Worm (Caenorhabditis elegans): ENCODE measurements around the gene bcat-1.
A peak's percentile ranks its signal among the peaks of the same experiment; 100 is the strongest.

Gene bcat-1

ce11 chrX:12843011-12843410 is 34.3 kb upstream of the bcat-1 start, which contains the start of gene C52G5.2:
TSS of gene C52G5.2 (plus strand) at chrX:12843311.
- TF ChIP-seq pha-4 (tag; optimal IDR thresholded peaks at IDR 0.05) = no peak
- TF ChIP-seq daf-12 (tag; optimal IDR thresholded peaks at IDR 0.05) = no peak
- TF ChIP-seq nhr-28 (tag; optimal IDR thresholded peaks at IDR 0.05) = no peak
- no peak for TF ChIP-seq R02D3.7 (tag; optimal IDR thresholded peaks at IDR 0.05)
- TF ChIP-seq nhr-23 (tag; optimal IDR thresholded peaks at IDR 0.05) = peak; percentile 8

ce11 chrX:12843530-12843929 is 33.8 kb upstream of the bcat-1 start:
- TF ChIP-seq nhr-43 (tag; optimal IDR thresholded peaks at IDR 0.05; ENCODE audit: poor library complexity, severe bottlenecking) (peak; percentile 48), ama-1 (optimal IDR thresholded peaks at IDR 0.05) (no peak), ztf-11 (tag; optimal IDR thresholded peaks at IDR 0.05) (no peak), mml-1 (tag; optimal IDR thresholded peaks at IDR 0.05) (no peak), lsy-12 (tag; optimal IDR thresholded peaks at IDR 0.05) (peak; percentile 6), skn-1 (tag; optimal IDR thresholded peaks at IDR 0.05) (no peak), mdl-1 (tag; optimal IDR thresholded peaks at IDR 0.05) (no peak), eor-1 (tag; optimal IDR thresholded peaks at IDR 0.05) (no peak), fkh-2 (tag; optimal IDR thresholded peaks at IDR 0.05) (no peak), hmg-11 (tag; optimal IDR thresholded peaks at IDR 0.05) (peak; percentile 0), tbx-2 (tag; optimal IDR thresholded peaks at IDR 0.05) (no peak), fkh-10 (GFP tag; optimal IDR thresholded peaks at IDR 0.05) (no peak), elt-2 (tag; optimal IDR thresholded peaks at IDR 0.05) (peak; percentile 38), nfya-1 (tag; optimal IDR thresholded peaks at IDR 0.05; ENCODE audit: insufficient read depth) (peak; percentile 25), egl-5 (tag; optimal IDR thresholded peaks at IDR 0.05) (no peak), ceh-16 (tag; optimal IDR thresholded peaks at IDR 0.05) (no peak), R02D3.7 (tag; optimal IDR thresholded peaks at IDR 0.05) (no peak), fos-1 (tag; optimal IDR thresholded peaks at IDR 0.05) (no peak), jun-1 (tag; optimal IDR thresholded peaks at IDR 0.05) (peak; percentile 21)

- TF ChIP-seq nhr-76 (tag; optimal IDR thresholded peaks at IDR 0.05) = no peak
- TF ChIP-seq nhr-25 (tag; optimal IDR thresholded peaks at IDR 0.05) = peak; percentile 92
- TF ChIP-seq sea-2 (GFP tag; optimal IDR thresholded peaks at IDR 0.05) = no peak
- no peak for TF ChIP-seq snpc-4 (tag; optimal IDR thresholded peaks at IDR 0.05)
- peak; percentile 3 for TF ChIP-seq nfya-1 (tag; optimal IDR thresholded peaks at IDR 0.05; ENCODE audit: insufficient read depth)
- TF ChIP-seq egl-27 (tag; optimal IDR thresholded peaks at IDR 0.05) = peak; percentile 21
- peak; percentile 56 for TF ChIP-seq elt-1 (tag; optimal IDR thresholded peaks at IDR 0.05)
- TF ChIP-seq nhr-23 (tag; optimal IDR thresholded peaks at IDR 0.05) = peak; percentile 84
- peak; percentile 66 for TF ChIP-seq nhr-43 (tag; optimal IDR thresholded peaks at IDR 0.05; ENCODE audit: poor library complexity, severe bottlenecking)
- TF ChIP-seq fkh-10 (GFP tag; optimal IDR thresholded peaks at IDR 0.05) = no peak
- TF ChIP-seq elt-3 (tag; optimal IDR thresholded peaks at IDR 0.05) = peak in 1 of 3 experiments; percentile 16
Observed at ce11 chrX:12844170-12844569, 33.1 kb upstream of the bcat-1 start.

ce11 chrX:12846043-12846442 is 31.2 kb upstream of the bcat-1 start, which contains the start of gene C52G5.3:
TSS of gene C52G5.3 (minus strand) at chrX:12846143.
- TF ChIP-seq lsy-12 (tag; optimal IDR thresholded peaks at IDR 0.05) = no peak

ce11 chrX:12852575-12852974 is 24.7 kb upstream of the bcat-1 start, which contains the start of gene chd-3:
TSS of gene chd-3 (minus strand) at chrX:12852601.
- TF ChIP-seq ZK546.5 (tag; optimal IDR thresholded peaks at IDR 0.05) = no peak
- no peak for TF ChIP-seq ceh-9 (tag; optimal IDR thresholded peaks at IDR 0.05)
- no peak for TF ChIP-seq nhr-28 (tag; optimal IDR thresholded peaks at IDR 0.05)
- TF ChIP-seq ceh-82 (tag; optimal IDR thresholded peaks at IDR 0.05) = no peak
- no peak for TF ChIP-seq ceh-16 (tag; optimal IDR thresholded peaks at IDR 0.05)
- no peak for TF ChIP-seq ama-1 (optimal IDR thresholded peaks at IDR 0.05)
- no peak for TF ChIP-seq egl-27 (tag; optimal IDR thresholded peaks at IDR 0.05)
- no peak for TF ChIP-seq tbx-2 (tag; optimal IDR thresholded peaks at IDR 0.05)
- TF ChIP-seq fos-1 (tag; optimal IDR thresholded peaks at IDR 0.05) = no peak
- no peak for TF ChIP-seq hmg-11 (tag; optimal IDR thresholded peaks at IDR 0.05)
- TF ChIP-seq nhr-12 (tag; optimal IDR thresholded peaks at IDR 0.05) = no peak
- no peak for TF ChIP-seq ceh-28 (tag; optimal IDR thresholded peaks at IDR 0.05)
